Fruit fly (Drosophila melanogaster) whole organism, embryonic: ENCODE data around the gene MED22.

Source experiments
- BEAF-32 ChIP-seq: fragments of 200-800 bp; sonication (Bioruptor generic); optimal IDR thresholded peaks from 3 replicates; lab custom pipeline; 2017; ENCODE audit warnings: missing biosample characterization, missing genetic modification characterization, mild to moderate bottlenecking, moderate library complexity, missing genetic modification reagents
- Blimp-1 ChIP-seq: fragments of 200-800 bp; sonication (Bioruptor generic); optimal IDR thresholded peaks from 3 replicates; lab custom pipeline; 2018; ENCODE audit warnings: missing biosample characterization, missing genetic modification characterization, mild to moderate bottlenecking, moderate library complexity, missing genetic modification reagents
- CG10147 ChIP-seq: fragments of 200-800 bp; sonication (Bioruptor generic); optimal IDR thresholded peaks from 2 replicates; lab custom pipeline; 2019; ENCODE audit warnings: missing biosample characterization, mild to moderate bottlenecking, missing genetic modification characterization, moderate library complexity
- CG11695 ChIP-seq: fragments of 200-800 bp; sonication (Bioruptor generic); IDR thresholded peaks from 3 replicates; pipeline ENCODE4 v1.3.6; 2022; ENCODE audit warnings: missing biosample characterization, missing genetic modification characterization
- CG12391 ChIP-seq: fragments of 200-800 bp; sonication (Bioruptor generic); optimal IDR thresholded peaks from 3 replicates; lab custom pipeline; 2018; ENCODE audit warnings: missing biosample characterization, mild to moderate bottlenecking, missing genetic modification characterization, moderate library complexity
- CG12769 ChIP-seq: fragments of 200-800 bp; sonication (Bioruptor generic); optimal IDR thresholded peaks from 2 replicates; lab custom pipeline; 2019; ENCODE audit warnings: missing biosample characterization, mild to moderate bottlenecking, missing genetic modification characterization, moderate library complexity
- CG15514 ChIP-seq: fragments of 200-800 bp; sonication (Bioruptor generic); optimal IDR thresholded peaks from 3 replicates; lab custom pipeline; 2017; ENCODE audit warnings: missing biosample characterization, missing genetic modification characterization, mild to moderate bottlenecking, moderate library complexity, missing genetic modification reagents
- CG15601 ChIP-seq: fragments of 200-800 bp; sonication (Bioruptor generic); optimal IDR thresholded peaks from 3 replicates; lab custom pipeline; 2019; ENCODE audit warnings: missing biosample characterization, mild to moderate bottlenecking, missing genetic modification characterization, moderate library complexity
- CG16813 ChIP-seq: fragments of 200-800 bp; sonication (Bioruptor generic); IDR thresholded peaks from 3 replicates; pipeline ENCODE4 v1.3.6; 2022; ENCODE audit warnings: missing biosample characterization, missing genetic modification characterization; ENCODE audit not compliant: partially characterized antibody
- CG17186 ChIP-seq: fragments of 200-800 bp; sonication (Bioruptor generic); optimal IDR thresholded peaks from 3 replicates; lab custom pipeline; 2017; ENCODE audit warnings: missing biosample characterization, missing genetic modification reagents, missing genetic modification characterization
- CG3726 ChIP-seq: fragments of 200-800 bp; sonication (Bioruptor generic); IDR thresholded peaks from 3 replicates; pipeline ENCODE4, ENCODE4 v1.3.6; 2022; ENCODE audit warnings: missing biosample characterization, missing genetic modification characterization
- CG3838 ChIP-seq: fragments of 200-800 bp; sonication (Bioruptor generic); optimal IDR thresholded peaks from 3 replicates; lab custom pipeline; 2016; ENCODE audit warnings: missing biosample characterization, missing genetic modification characterization
- CG5180 ChIP-seq: fragments of 200-800 bp; sonication (Bioruptor generic); optimal IDR thresholded peaks from 3 replicates; lab custom pipeline; 2017; ENCODE audit warnings: missing biosample characterization, missing genetic modification characterization, mild to moderate bottlenecking, moderate library complexity, missing genetic modification reagents
- CG5245 ChIP-seq: fragments of 200-800 bp; sonication (Bioruptor generic); optimal IDR thresholded peaks from 3 replicates; lab custom pipeline; 2016; ENCODE audit warnings: missing biosample characterization, missing genetic modification characterization
- CG6175 ChIP-seq: fragments of 200-800 bp; sonication (Bioruptor generic); IDR thresholded peaks from 3 replicates; pipeline ENCODE4 v1.3.6; 2022; ENCODE audit warnings: missing biosample characterization, missing genetic modification characterization
- CG7556 ChIP-seq: fragments of 200-800 bp; sonication (Bioruptor generic); optimal IDR thresholded peaks from 2 replicates; lab custom pipeline; 2017; ENCODE audit warnings: missing biosample characterization, mild to moderate bottlenecking, missing genetic modification characterization
- CG7987 ChIP-seq: fragments of 200-800 bp; sonication (Bioruptor generic); optimal IDR thresholded peaks from 2 replicates; lab custom pipeline; 2018; ENCODE audit warnings: missing biosample characterization, mild to moderate bottlenecking, missing genetic modification characterization, moderate library complexity
- Chrac-16 ChIP-seq: fragments of 200-800 bp; sonication (Bioruptor generic); optimal IDR thresholded peaks from 3 replicates; lab custom pipeline; 2016; ENCODE audit warnings: missing biosample characterization, missing genetic modification characterization
- Dll ChIP-seq: fragments of 200-800 bp; sonication (Bioruptor generic); IDR thresholded peaks from 4 replicates; pipeline ENCODE4 v1.3.6; 2022; ENCODE audit warnings: missing biosample characterization, missing genetic modification characterization; ENCODE audit not compliant: partially characterized antibody
- Fer1 ChIP-seq: fragments of 200-800 bp; sonication (Bioruptor generic); optimal IDR thresholded peaks from 2 replicates; lab custom pipeline; 2017; ENCODE audit warnings: missing biosample characterization, mild to moderate bottlenecking, missing genetic modification characterization
- Hey ChIP-seq: fragments of 200-800 bp; sonication (Bioruptor generic); optimal IDR thresholded peaks from 3 replicates; lab custom pipeline; 2018; ENCODE audit warnings: missing biosample characterization, mild to moderate bottlenecking, missing genetic modification characterization
- Lhr ChIP-seq: fragments of 200-800 bp; sonication (Bioruptor generic); optimal IDR thresholded peaks from 3 replicates; lab custom pipeline; 2017; ENCODE audit warnings: mild to moderate bottlenecking, missing biosample characterization, missing genetic modification reagents, missing genetic modification characterization
- MBD-R2 ChIP-seq: fragments of 200-800 bp; sonication (Bioruptor generic); IDR thresholded peaks from 2 replicates; pipeline ENCODE4 v1.3.6; 2022; ENCODE audit warnings: missing biosample characterization, missing genetic modification characterization
- Mad ChIP-seq: fragments of 200-800 bp; sonication (Bioruptor generic); optimal IDR thresholded peaks from 2 replicates; lab custom pipeline; 2016; ENCODE audit warnings: missing biosample characterization, missing genetic modification characterization
- NC2α ChIP-seq: fragments of 200-800 bp; sonication (Bioruptor generic); optimal IDR thresholded peaks from 2 replicates; lab custom pipeline; 2016; ENCODE audit warnings: missing biosample characterization, missing genetic modification characterization
- Nf-YC ChIP-seq: fragments of 200-800 bp; optimal IDR thresholded peaks from 3 replicates; lab custom pipeline; 2019; ENCODE audit warnings: missing biosample characterization, mild to moderate bottlenecking, missing genetic modification characterization, moderate library complexity
- Rfx ChIP-seq: fragments of 200-800 bp; sonication (Bioruptor generic); IDR thresholded peaks from 2 replicates; pipeline ENCODE4 v1.3.6; 2022; ENCODE audit warnings: missing biosample characterization, missing genetic modification characterization
- Sin3A ChIP-seq: fragments of >200 bp; optimal IDR thresholded peaks from 2 replicates; lab custom pipeline; 2018
- Xrp1 ChIP-seq: fragments of 200-800 bp; sonication (Bioruptor generic); IDR thresholded peaks from 2 replicates; pipeline ENCODE4 v1.3.6; 2022; ENCODE audit warnings: missing biosample characterization, missing genetic modification characterization
- ab ChIP-seq: fragments of 200-800 bp; sonication (Bioruptor generic); optimal IDR thresholded peaks from 2 replicates; lab custom pipeline; 2016; ENCODE audit warnings: missing biosample characterization, missing genetic modification characterization
- ap ChIP-seq: fragments of 200-800 bp; sonication (Bioruptor generic); IDR thresholded peaks from 2 replicates; pipeline ENCODE4 v1.3.6; 2022; ENCODE audit warnings: missing biosample characterization, missing genetic modification characterization
- bcd ChIP-seq: fragments of 200-800 bp; sonication (Bioruptor generic); optimal IDR thresholded peaks from 2 replicates; lab custom pipeline; 2017; ENCODE audit warnings: missing biosample characterization, mild to moderate bottlenecking, missing genetic modification characterization
- bsh ChIP-seq, 2 experiments: fragments of 200-800 bp; sonication (Bioruptor generic); optimal IDR thresholded peaks; 2 replicates each; lab custom pipeline; 2017 to 2018; ENCODE audit warnings: mild to moderate bottlenecking in 2 of 2, missing biosample characterization in 2 of 2, missing genetic modification characterization in 2 of 2, moderate library complexity in 1 of 2
- chinmo ChIP-seq: fragments of 200-800 bp; sonication (Bioruptor generic); IDR thresholded peaks from 4 replicates; pipeline ENCODE4 v1.3.6; 2022; ENCODE audit warnings: missing biosample characterization, missing genetic modification characterization; ENCODE audit not compliant: partially characterized antibody
- dysf ChIP-seq: fragments of 200-800 bp; sonication (Bioruptor generic); IDR thresholded peaks from 3 replicates; pipeline ENCODE4 v1.3.6; 2022; ENCODE audit warnings: missing biosample characterization, missing genetic modification characterization
- esg ChIP-seq: fragments of 200-800 bp; sonication (Bioruptor generic); conservative IDR thresholded peaks from 2 replicates; pipeline ENCODE4 v1.3.6; 2022; ENCODE audit warnings: missing biosample characterization, missing genetic modification characterization
- eve ChIP-seq, 2 experiments: fragments of >200 bp; optimal IDR thresholded peaks; 2 replicates each; lab custom pipeline; 2017; ENCODE audit warnings: missing biosample characterization in 2 of 2, missing genetic modification characterization in 2 of 2
- gem ChIP-seq: fragments of 200-800 bp; sonication (Bioruptor generic); optimal IDR thresholded peaks from 2 replicates; lab custom pipeline; 2019; ENCODE audit warnings: missing biosample characterization, mild to moderate bottlenecking, missing genetic modification characterization, moderate library complexity
- gfzf ChIP-seq: fragments of 200-800 bp; sonication (Bioruptor generic); optimal IDR thresholded peaks from 2 replicates; lab custom pipeline; 2016; ENCODE audit warnings: missing biosample characterization, mild to moderate bottlenecking, missing genetic modification characterization, moderate library complexity
- knrl ChIP-seq: fragments of 200-800 bp; sonication (Bioruptor generic); IDR thresholded peaks from 3 replicates; pipeline ENCODE4 v1.3.6; 2022; ENCODE audit warnings: missing biosample characterization, missing genetic modification characterization; ENCODE audit not compliant: partially characterized antibody
- mam ChIP-seq: fragments of 200-800 bp; sonication (Bioruptor generic); optimal IDR thresholded peaks from 3 replicates; lab custom pipeline; 2016; ENCODE audit warnings: missing biosample characterization, missing genetic modification characterization
- nom ChIP-seq: fragments of 200-800 bp; sonication (Bioruptor generic); optimal IDR thresholded peaks from 2 replicates; lab custom pipeline; 2017; ENCODE audit warnings: missing biosample characterization, missing genetic modification characterization, mild to moderate bottlenecking, moderate library complexity, missing genetic modification reagents
- pan ChIP-seq, 4 experiments: fragments of >200 bp in 3 of 4; fragments of 200-800 bp in 1 of 4; sonication (Bioruptor generic) in 1 of 4; optimal IDR thresholded peaks in 3 of 4; IDR thresholded peaks in 1 of 4; 2 replicates each; pipeline versions ENCODE4 v1.3.6 to Lab custom; 2017 to 2022; ENCODE audit warnings: missing biosample characterization in 2 of 4, missing genetic modification characterization in 2 of 4, mixed read lengths in 1 of 4
- run ChIP-seq: fragments of 200-800 bp; sonication (Bioruptor generic); optimal IDR thresholded peaks from 3 replicates; lab custom pipeline; 2018; ENCODE audit warnings: missing biosample characterization, mild to moderate bottlenecking, missing genetic modification characterization
- sna ChIP-seq: fragments of 200-800 bp; sonication (Bioruptor generic); IDR thresholded peaks from 2 replicates; pipeline ENCODE4 v1.3.6; 2022; ENCODE audit warnings: missing biosample characterization, missing genetic modification characterization; ENCODE audit not compliant: partially characterized antibody
- toy ChIP-seq: fragments of 200-800 bp; sonication (Bioruptor generic); IDR thresholded peaks from 2 replicates; pipeline ENCODE4 v1.3.6; 2022; ENCODE audit warnings: missing biosample characterization, missing genetic modification characterization
- trh ChIP-seq: fragments of 200-800 bp; sonication (Bioruptor generic); optimal IDR thresholded peaks from 2 replicates; lab custom pipeline; 2016; ENCODE audit warnings: missing biosample characterization, missing genetic modification characterization
- unc-4 ChIP-seq: fragments of 200-800 bp; sonication (Bioruptor generic); IDR thresholded peaks from 2 replicates; pipeline ENCODE4 v1.3.6; 2022; ENCODE audit warnings: missing biosample characterization, missing genetic modification characterization; ENCODE audit not compliant: partially characterized antibody
- vnd ChIP-seq: fragments of 200-800 bp; sonication (Bioruptor generic); IDR thresholded peaks from 3 replicates; pipeline ENCODE4 v1.3.6; 2022; ENCODE audit warnings: missing biosample characterization, missing genetic modification characterization; ENCODE audit not compliant: partially characterized antibody

The MED22 gene

dm6 chrX:940580-941184 lies 12.7 kb downstream of the MED22 start, which contains the start of the genes CG3704 and mus81 (continued):
- TF ChIP-seq toy (no peak), Blimp-1 (GFP tag; lab: Kevin White, UChicago) (no peak), trh (no peak), CG3838 (GFP tag; lab: Kevin White, UChicago) (no peak), NC2α (GFP tag; lab: Kevin White, UChicago) (no peak), CG6175 (GFP tag; lab: Robert Waterston, UW) (no peak), CG3726 (GFP tag; lab: Robert Waterston, UW) (no peak), gfzf (GFP tag; lab: Kevin White, UChicago) (peak; percentile 79), CG15514 (peak; percentile 72), chinmo (GFP tag; lab: Robert Waterston, UW) (no peak), esg (GFP tag; lab: Robert Waterston, UW) (no peak), Hey (tag; lab: Kevin White, UChicago) (no peak), dysf (no peak), CG5180 (no peak), ab (GFP tag; lab: Kevin White, UChicago) (no peak), run (tag; lab: Kevin White, UChicago) (no peak), CG15601 (tag; lab: Kevin White, UChicago) (no peak), CG12391 (tag; lab: Kevin White, UChicago) (peak; percentile 3), CG17186 (peak; percentile 96), CG5245 (GFP tag; lab: Kevin White, UChicago) (peak; percentile 95), CG7987 (GFP tag; lab: Kevin White, UChicago) (no peak), knrl (GFP tag; lab: Robert Waterston, UW) (peak; percentile 56), CG16813 (GFP tag; lab: Robert Waterston, UW) (peak; percentile 41; the same call in 1 of the 3 replicates), Lhr (GFP tag; lab: Kevin White, UChicago) (peak; percentile 39), Fer1 (GFP tag; lab: Kevin White, UChicago) (no peak), ap (GFP tag; lab: Robert Waterston, UW) (no peak), gem (tag; lab: Kevin White, UChicago) (no peak), Xrp1 (GFP tag; lab: Robert Waterston, UW) (no peak), CG12769 (tag; lab: Kevin White, UChicago) (no peak), Mad (no peak), CG10147 (peak; percentile 5), CG7556 (GFP tag; lab: Kevin White, UChicago) (no peak), unc-4 (GFP tag; lab: Robert Waterston, UW) (peak; percentile 66), vnd (no peak), Dll (peak; percentile 73), pan (optimal IDR thresholded peaks at IDR 0.05; lab: Kevin White, UChicago) (no peak), pan (GFP tag; optimal IDR thresholded peaks at IDR 0.05 in 1 of 2, IDR thresholded peaks at IDR 0.05 in 1 of 2) (no peak), MBD-R2 (peak; percentile 57), Chrac-16 (GFP tag; lab: Kevin White, UChicago) (no peak), mam (GFP tag; lab: Kevin White, UChicago) (no peak), nom (no peak), CG11695 (GFP tag; lab: Robert Waterston, UW) (no peak), bsh (GFP tag; optimal IDR thresholded peaks at IDR 0.05; lab: Kevin White, UChicago) (no peak), Nf-YC (tag; lab: Kevin White, UChicago) (no peak), bcd (GFP tag; lab: Kevin White, UChicago) (no peak), BEAF-32 (peak; percentile 77), sna (GFP tag; lab: Robert Waterston, UW) (peak; percentile 58; the same call in 1 of the 2 replicates), eve (GFP tag; optimal IDR thresholded peaks at IDR 0.05; lab: Kevin White, UChicago) (no peak), Sin3A (lab: Kevin White, UChicago) (peak; percentile 88), Rfx (no peak)
